Worm (Caenorhabditis elegans) whole organism, L1 larva: Measurements from ENCODE around the gene C47D12.5.

Experiments
- aly-2 ChIP-seq: fragments of 150-350 bp; optimal IDR thresholded peaks from 2 replicates; lab custom pipeline; 2014; ENCODE audit warnings: missing biosample characterization, missing genetic modification characterization
- ama-1 ChIP-seq: fragments of 150-350 bp; optimal IDR thresholded peaks from 2 replicates; lab custom pipeline; 2014
- ceh-82 ChIP-seq, 3 experiments: fragments of 150-350 bp in 1 of 3; sonication (generic microtip) in 2 of 3; optimal IDR thresholded peaks; 2 replicates each; lab custom pipeline; 2014 to 2017; ENCODE audit warnings: missing biosample characterization in 3 of 3, missing genetic modification characterization in 3 of 3
- ceh-88 ChIP-seq: fragments of 200-800 bp; sonication (Bioruptor generic); IDR thresholded peaks from 2 replicates; pipeline ENCODE4 v1.3.6; 2022; ENCODE audit warnings: missing genetic modification characterization, missing compliant biosample characterization
- irx-1 ChIP-seq: sonication (generic microtip); optimal IDR thresholded peaks from 2 replicates; lab custom pipeline; 2016; ENCODE audit warnings: missing genetic modification characterization, missing compliant biosample characterization
- nhr-28 ChIP-seq: fragments of 150-350 bp; optimal IDR thresholded peaks from 2 replicates; lab custom pipeline; 2014; ENCODE audit warnings: missing biosample characterization, missing genetic modification characterization
- unc-130 ChIP-seq: fragments of 150-350 bp; optimal IDR thresholded peaks from 2 replicates; lab custom pipeline; 2017; ENCODE audit warnings: missing biosample characterization, missing genetic modification characterization, inconsistent platforms
- unc-62 ChIP-seq: fragments of 150-350 bp; optimal IDR thresholded peaks from 2 replicates; lab custom pipeline; 2014; ENCODE audit warnings: missing biosample characterization, missing genetic modification reagents, missing genetic modification characterization
- ztf-4 ChIP-seq: fragments of 150-350 bp; optimal IDR thresholded peaks from 2 replicates; lab custom pipeline; 2014; ENCODE audit warnings: missing biosample characterization, missing genetic modification characterization

DNA sequence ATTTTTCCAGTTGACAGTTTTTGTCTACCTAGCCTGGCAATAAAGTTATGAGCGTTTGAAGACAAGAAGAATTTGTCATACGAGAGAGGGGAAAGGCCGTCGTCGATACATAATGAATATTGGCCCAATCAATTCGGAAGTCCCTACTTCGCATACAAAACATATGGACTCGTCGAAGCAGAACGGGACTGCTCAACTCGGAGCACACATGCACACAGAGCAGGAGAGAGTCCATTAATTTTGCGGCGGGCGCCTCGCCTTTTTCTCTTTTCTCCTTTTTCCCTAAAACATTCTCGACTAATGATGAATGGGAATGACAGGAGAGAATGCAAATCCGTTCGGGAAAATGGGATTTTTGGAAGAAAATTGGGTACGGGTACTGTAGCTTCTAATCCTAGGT, 47.4 kb upstream of the C47D12.5 start, which contains the start of gene F13D12.8:
- TF ChIP-seq unc-62 (no peak), ztf-4 (tag; lab: Kevin White, UChicago) (no peak), ceh-88 (GFP tag; lab: Robert Waterston, UW) (no peak), ceh-82 (tag; optimal IDR thresholded peaks at IDR 0.05; lab: Kevin White, UChicago) (no peak), nhr-28 (no peak), ama-1 (lab: Kevin White, UChicago) (no peak), irx-1 (no peak), unc-130 (no peak), aly-2 (tag; lab: Kevin White, UChicago) (no peak)
